Worm (Caenorhabditis elegans) whole organism, midembryonic: ENCODE data around the gene mrps-10.

Source experiments
- T22C8.4 ChIP-seq: fragments of 200-800 bp; sonication (Bioruptor generic); IDR thresholded peaks from 2 replicates; pipeline ENCODE4 v1.3.6; 2022; ENCODE audit warnings: missing genetic modification characterization, missing compliant biosample characterization
- cog-1 ChIP-seq: sonication (generic microtip); optimal IDR thresholded peaks from 2 replicates; lab custom pipeline; 2016; ENCODE audit warnings: missing genetic modification characterization, missing compliant biosample characterization
- flt-1 ChIP-seq: fragments of 200-800 bp; sonication (Bioruptor generic); IDR thresholded peaks from 2 replicates; pipeline ENCODE4 v1.3.6; 2022; ENCODE audit warnings: missing genetic modification characterization, missing compliant biosample characterization
- klf-2 ChIP-seq: fragments of 200-800 bp; sonication (Bioruptor generic); conservative IDR thresholded peaks from 2 replicates; pipeline ENCODE4 v1.3.6; 2022; ENCODE audit warnings: missing genetic modification reagents, missing genetic modification characterization, missing compliant biosample characterization
- med-1 ChIP-seq: sonication (generic microtip); optimal IDR thresholded peaks from 2 replicates; lab custom pipeline; 2017; ENCODE audit warnings: missing genetic modification characterization, mild to moderate bottlenecking, missing compliant biosample characterization, antibody characterized with exemption, missing genetic modification reagents; ENCODE audit not compliant: insufficient read depth
- tab-1 ChIP-seq: fragments of 200-800 bp; sonication (Bioruptor generic); IDR thresholded peaks from 2 replicates; pipeline ENCODE4 v1.3.6; 2022; ENCODE audit warnings: missing genetic modification characterization, missing compliant biosample characterization
- ztf-23 ChIP-seq: fragments of 200-800 bp; sonication (Bioruptor generic); IDR thresholded peaks from 2 replicates; pipeline ENCODE4 v1.3.6; 2022; ENCODE audit warnings: missing genetic modification reagents, missing genetic modification characterization, missing compliant biosample characterization
- ztf-29 ChIP-seq: fragments of 200-800 bp; sonication (Bioruptor generic); IDR thresholded peaks from 2 replicates; pipeline ENCODE4 v1.3.6; 2022; ENCODE audit warnings: missing genetic modification reagents, missing genetic modification characterization, missing compliant biosample characterization

- TF ChIP-seq flt-1 (GFP tag; lab: Robert Waterston, UW): no peak
- TF ChIP-seq ztf-23 (GFP tag; lab: Robert Waterston, UW): no peak
- no peak for TF ChIP-seq cog-1 (tag; lab: Kevin White, UChicago)
- no peak for TF ChIP-seq klf-2 (GFP tag; lab: Robert Waterston, UW)
- no peak for TF ChIP-seq ztf-29 (GFP tag; lab: Robert Waterston, UW)
- TF ChIP-seq tab-1 (GFP tag; lab: Robert Waterston, UW): no peak
- TF ChIP-seq T22C8.4 (GFP tag; lab: Robert Waterston, UW): no peak
- TF ChIP-seq med-1 (GFP tag; lab: Kevin White, UChicago): no peak
Measured at ce11 chrIII:12917852-12918251, 8.5 kb upstream of the mrps-10 start.
